Fruit fly (Drosophila melanogaster) whole organism, embryonic: Measurements from ENCODE around the gene CG13297.
A peak's percentile ranks its signal among the peaks of the same experiment; 100 is the strongest.

ENCODE experiments used
- Aef1 ChIP-seq: fragments of 200-800 bp; sonication (Bioruptor generic); IDR thresholded peaks from 3 replicates; pipeline ENCODE4 v1.3.6; 2022; ENCODE audit warnings: missing biosample characterization, missing genetic modification characterization
- Atf6 ChIP-seq: fragments of 200-800 bp; sonication (Bioruptor generic); IDR thresholded peaks from 2 replicates; pipeline ENCODE4 v1.3.6; 2022; ENCODE audit warnings: missing biosample characterization, missing genetic modification characterization
- CG10209 ChIP-seq: fragments of 200-800 bp; sonication (Bioruptor generic); optimal IDR thresholded peaks from 3 replicates; lab custom pipeline; 2017; ENCODE audit warnings: missing biosample characterization, mild to moderate bottlenecking, missing genetic modification characterization, missing genetic modification reagents
- CG12942 ChIP-seq: fragments of 200-800 bp; sonication (Bioruptor generic); optimal IDR thresholded peaks from 3 replicates; lab custom pipeline; 2016; ENCODE audit warnings: missing biosample characterization, missing genetic modification characterization
- CG1602 ChIP-seq: fragments of 200-800 bp; sonication (Bioruptor generic); optimal IDR thresholded peaks from 3 replicates; lab custom pipeline; 2016; ENCODE audit warnings: missing biosample characterization, missing genetic modification characterization
- CG16779 ChIP-seq: fragments of 200-800 bp; sonication (Bioruptor generic); IDR thresholded peaks from 2 replicates; pipeline ENCODE4 v1.3.6; 2022; ENCODE audit warnings: missing biosample characterization, missing genetic modification characterization
- CG16815 ChIP-seq: fragments of 200-800 bp; sonication (Bioruptor generic); optimal IDR thresholded peaks from 3 replicates; lab custom pipeline; 2017; ENCODE audit warnings: missing biosample characterization, mild to moderate bottlenecking, missing genetic modification characterization
- CG17612 ChIP-seq: fragments of 200-800 bp; sonication (Bioruptor generic); IDR thresholded peaks from 2 replicates; pipeline ENCODE4 v1.3.6; 2022; ENCODE audit warnings: missing biosample characterization, missing genetic modification characterization
- CG2202 ChIP-seq: fragments of 200-800 bp; sonication (Bioruptor generic); optimal IDR thresholded peaks from 2 replicates; lab custom pipeline; 2018; ENCODE audit warnings: missing biosample characterization, mild to moderate bottlenecking, missing genetic modification characterization
- CG30403 ChIP-seq: fragments of 200-800 bp; sonication (Bioruptor generic); optimal IDR thresholded peaks from 3 replicates; lab custom pipeline; 2016; ENCODE audit warnings: missing biosample characterization, missing genetic modification characterization
- CG3065 ChIP-seq: fragments of 200-800 bp; sonication (Bioruptor generic); optimal IDR thresholded peaks from 2 replicates; lab custom pipeline; 2016; ENCODE audit warnings: missing biosample characterization, missing genetic modification characterization
- CG33213 ChIP-seq: fragments of 200-800 bp; sonication (Bioruptor generic); optimal IDR thresholded peaks from 3 replicates; lab custom pipeline; 2016; ENCODE audit warnings: missing biosample characterization, missing genetic modification characterization
- CG4820 ChIP-seq: fragments of 200-800 bp; sonication (Bioruptor generic); optimal IDR thresholded peaks from 3 replicates; lab custom pipeline; 2016; ENCODE audit warnings: missing biosample characterization, missing genetic modification characterization
- CG8089 ChIP-seq: fragments of 200-800 bp; sonication (Bioruptor generic); optimal IDR thresholded peaks from 3 replicates; lab custom pipeline; 2016; ENCODE audit warnings: missing biosample characterization, missing genetic modification characterization
- CG8944 ChIP-seq: fragments of 200-800 bp; sonication (Bioruptor generic); optimal IDR thresholded peaks from 3 replicates; lab custom pipeline; 2016; ENCODE audit warnings: missing biosample characterization, missing genetic modification characterization
- CG9727 ChIP-seq: fragments of 200-800 bp; sonication (Bioruptor generic); optimal IDR thresholded peaks from 3 replicates; lab custom pipeline; 2017; ENCODE audit warnings: missing biosample characterization, mild to moderate bottlenecking, missing genetic modification characterization
- Dbx ChIP-seq: fragments of 200-800 bp; sonication (Bioruptor generic); IDR thresholded peaks from 3 replicates; pipeline ENCODE4 v1.3.6; 2022; ENCODE audit warnings: missing biosample characterization, missing genetic modification characterization
- Doc3 ChIP-seq: fragments of 200-800 bp; sonication (Bioruptor generic); IDR thresholded peaks from 3 replicates; pipeline ENCODE4 v1.3.6; 2022; ENCODE audit warnings: missing biosample characterization, missing genetic modification characterization; ENCODE audit not compliant: partially characterized antibody
- Elba2 ChIP-seq: fragments of 200-800 bp; sonication (Bioruptor generic); optimal IDR thresholded peaks from 3 replicates; lab custom pipeline; 2016; ENCODE audit warnings: missing biosample characterization, missing genetic modification characterization
- HLH3B ChIP-seq: fragments of 200-800 bp; sonication (Bioruptor generic); IDR thresholded peaks from 2 replicates; pipeline ENCODE4 v1.3.6; 2022; ENCODE audit warnings: missing biosample characterization, missing genetic modification characterization
- Hr3 ChIP-seq: fragments of 200-800 bp; sonication (Bioruptor generic); optimal IDR thresholded peaks from 3 replicates; lab custom pipeline; 2016; ENCODE audit warnings: missing biosample characterization, missing genetic modification characterization
- Hr78 ChIP-seq, 2 experiments: fragments of 200-800 bp in 1 of 2; fragments of >200 bp in 1 of 2; sonication (Bioruptor generic) in 1 of 2; optimal IDR thresholded peaks; 2 replicates each; lab custom pipeline; 2017 to 2019; ENCODE audit warnings: missing biosample characterization in 2 of 2, missing genetic modification characterization in 2 of 2, mild to moderate bottlenecking in 1 of 2, moderate library complexity in 1 of 2
- Kr ChIP-seq: fragments of 200-800 bp; sonication (Bioruptor generic); optimal IDR thresholded peaks from 2 replicates; lab custom pipeline; 2017; ENCODE audit warnings: missing biosample characterization, mild to moderate bottlenecking, missing genetic modification characterization
- MTF-1 ChIP-seq: fragments of 200-800 bp; sonication (Bioruptor generic); optimal IDR thresholded peaks from 2 replicates; lab custom pipeline; 2018; ENCODE audit warnings: missing biosample characterization, mild to moderate bottlenecking, missing genetic modification characterization, borderline replicate concordance
- Nf-YB ChIP-seq: fragments of 200-800 bp; sonication (Bioruptor generic); optimal IDR thresholded peaks from 3 replicates; lab custom pipeline; 2019; ENCODE audit warnings: missing biosample characterization, mild to moderate bottlenecking, missing genetic modification characterization, moderate library complexity
- Opbp ChIP-seq: fragments of 200-800 bp; sonication (Bioruptor generic); IDR thresholded peaks from 3 replicates; pipeline ENCODE4 v1.3.6; 2022; ENCODE audit warnings: missing biosample characterization, missing genetic modification characterization; ENCODE audit not compliant: partially characterized antibody
- Sox100B ChIP-seq: fragments of 200-800 bp; sonication (Bioruptor generic); optimal IDR thresholded peaks from 3 replicates; lab custom pipeline; 2018; ENCODE audit warnings: missing biosample characterization, mild to moderate bottlenecking, missing genetic modification characterization
- Usf ChIP-seq: fragments of 200-800 bp; sonication (Bioruptor generic); optimal IDR thresholded peaks from 2 replicates; lab custom pipeline; 2017; ENCODE audit warnings: missing genotype, missing biosample characterization, missing genetic modification characterization
- Xrp1 ChIP-seq: fragments of 200-800 bp; sonication (Bioruptor generic); IDR thresholded peaks from 2 replicates; pipeline ENCODE4 v1.3.6; 2022; ENCODE audit warnings: missing biosample characterization, missing genetic modification characterization
- ab ChIP-seq: fragments of 200-800 bp; sonication (Bioruptor generic); optimal IDR thresholded peaks from 2 replicates; lab custom pipeline; 2016; ENCODE audit warnings: missing biosample characterization, missing genetic modification characterization
- amos ChIP-seq: fragments of 200-800 bp; sonication (Bioruptor generic); IDR thresholded peaks from 2 replicates; pipeline ENCODE4 v1.3.6; 2022; ENCODE audit warnings: missing biosample characterization, missing genetic modification characterization; ENCODE audit not compliant: partially characterized antibody
- ase ChIP-seq: fragments of 200-800 bp; sonication (Bioruptor generic); IDR thresholded peaks from 3 replicates; pipeline ENCODE4 v1.3.6; 2022; ENCODE audit warnings: missing biosample characterization, missing genetic modification characterization
- ash1 ChIP-seq: fragments of 200-800 bp; sonication (Bioruptor generic); optimal IDR thresholded peaks from 2 replicates; lab custom pipeline; 2018; ENCODE audit warnings: missing biosample characterization, mild to moderate bottlenecking, missing genetic modification characterization
- chif ChIP-seq, 2 experiments: fragments of 200-800 bp; sonication (Bioruptor generic); optimal IDR thresholded peaks; 3 replicates each; lab custom pipeline; 2016; ENCODE audit warnings: missing biosample characterization in 2 of 2, missing genetic modification characterization in 2 of 2
- crol ChIP-seq: fragments of 200-800 bp; sonication (Bioruptor generic); IDR thresholded peaks from 2 replicates; pipeline ENCODE4 v1.3.6; 2022; ENCODE audit warnings: missing biosample characterization, missing genetic modification characterization
- da ChIP-seq: fragments of 200-800 bp; sonication (Bioruptor generic); optimal IDR thresholded peaks from 2 replicates; lab custom pipeline; 2016; ENCODE audit warnings: missing biosample characterization, missing genetic modification characterization
- dmrt99B ChIP-seq: fragments of 200-800 bp; sonication (Bioruptor generic); optimal IDR thresholded peaks from 2 replicates; lab custom pipeline; 2018; ENCODE audit warnings: missing biosample characterization, mild to moderate bottlenecking, missing genetic modification characterization, moderate library complexity
- gcm ChIP-seq: fragments of 200-800 bp; sonication (Bioruptor generic); optimal IDR thresholded peaks from 2 replicates; lab custom pipeline; 2019; ENCODE audit warnings: missing biosample characterization, mild to moderate bottlenecking, missing genetic modification characterization, moderate library complexity
- kni ChIP-seq: fragments of 200-800 bp; sonication (Bioruptor generic); optimal IDR thresholded peaks from 3 replicates; lab custom pipeline; 2017; ENCODE audit warnings: mild to moderate bottlenecking, missing biosample characterization, missing genetic modification reagents, missing genetic modification characterization
- p53 ChIP-seq: fragments of 200-800 bp; sonication (Bioruptor generic); optimal IDR thresholded peaks from 2 replicates; lab custom pipeline; 2016; ENCODE audit warnings: missing biosample characterization, missing genetic modification characterization
- pnt ChIP-seq: fragments of 200-800 bp; sonication (Bioruptor generic); optimal IDR thresholded peaks from 3 replicates; lab custom pipeline; 2016; ENCODE audit warnings: missing biosample characterization, missing genetic modification characterization
- pum ChIP-seq: fragments of 200-800 bp; sonication (Bioruptor generic); optimal IDR thresholded peaks from 2 replicates; lab custom pipeline; 2016; ENCODE audit warnings: missing biosample characterization, missing genetic modification characterization
- pzg ChIP-seq: fragments of 200-800 bp; sonication (Bioruptor generic); optimal IDR thresholded peaks from 3 replicates; lab custom pipeline; 2018; ENCODE audit warnings: missing biosample characterization, mild to moderate bottlenecking, missing genetic modification characterization, moderate library complexity
- sens ChIP-seq: fragments of 200-800 bp; sonication (Bioruptor generic); peaks from one replicate; lab custom pipeline; 2016; ENCODE audit warnings: missing biosample characterization, missing genetic modification characterization
- sim ChIP-seq: fragments of 200-800 bp; sonication (Bioruptor generic); IDR thresholded peaks from 2 replicates; pipeline ENCODE4 v1.3.6; 2022; ENCODE audit warnings: missing biosample characterization, missing genetic modification characterization
- sna ChIP-seq: fragments of 200-800 bp; sonication (Bioruptor generic); IDR thresholded peaks from 2 replicates; pipeline ENCODE4 v1.3.6; 2022; ENCODE audit warnings: missing biosample characterization, missing genetic modification characterization; ENCODE audit not compliant: partially characterized antibody
- so ChIP-seq: fragments of 200-800 bp; sonication (Bioruptor generic); IDR thresholded peaks from 3 replicates; pipeline ENCODE4 v1.3.6; 2022; ENCODE audit warnings: missing biosample characterization, missing genetic modification characterization
- sr ChIP-seq: fragments of 200-800 bp; sonication (Bioruptor generic); IDR thresholded peaks from 3 replicates; pipeline ENCODE4 v1.3.6; 2022; ENCODE audit warnings: missing biosample characterization, missing genetic modification characterization
- tio ChIP-seq: fragments of 200-800 bp; sonication (Bioruptor generic); optimal IDR thresholded peaks from 2 replicates; lab custom pipeline; 2017; ENCODE audit warnings: missing biosample characterization, missing genetic modification characterization, inconsistent platforms
- trem ChIP-seq: fragments of 200-800 bp; optimal IDR thresholded peaks from 3 replicates; lab custom pipeline; 2019; ENCODE audit warnings: missing biosample characterization, mild to moderate bottlenecking, missing genetic modification characterization, moderate library complexity

Gene CG13297

dm6 chr3L:6157327-6158032, at the start of gene CG13297 (continued):
- TF ChIP-seq CG1602 (GFP tag; lab: Kevin White, UChicago) (peak; percentile 13), ash1 (GFP tag; lab: Kevin White, UChicago) (no peak), tio (GFP tag; lab: Kevin White, UChicago) (peak; percentile 32), dmrt99B (peak; percentile 88), CG12942 (no peak), sr (GFP tag; lab: Robert Waterston, UW) (no peak), sim (GFP tag; lab: Robert Waterston, UW) (no peak), so (no peak), CG16779 (GFP tag; lab: Robert Waterston, UW) (no peak), Nf-YB (GFP tag; lab: Kevin White, UChicago) (no peak), CG8089 (GFP tag; lab: Kevin White, UChicago) (no peak), CG17612 (GFP tag; lab: Robert Waterston, UW) (no peak), ab (GFP tag; lab: Kevin White, UChicago) (no peak), Opbp (no peak), Elba2 (GFP tag; lab: Kevin White, UChicago) (no peak), CG30403 (GFP tag; lab: Kevin White, UChicago) (peak; percentile 56), Kr (no peak), CG10209 (GFP tag; lab: Kevin White, UChicago) (peak; percentile 33), Aef1 (GFP tag; lab: Robert Waterston, UW) (peak; percentile 48; the same call in 2 of the 3 replicates), da (GFP tag; lab: Kevin White, UChicago) (no peak), trem (tag; lab: Kevin White, UChicago) (peak; percentile 33), Usf (GFP tag; lab: Kevin White, UChicago) (no peak), Xrp1 (GFP tag; lab: Robert Waterston, UW) (peak; percentile 33; the same call in 1 of the 2 replicates), Hr3 (GFP tag; lab: Kevin White, UChicago) (peak; percentile 10), CG3065 (no peak), pum (no peak), MTF-1 (GFP tag; lab: Kevin White, UChicago) (no peak), Atf6 (GFP tag; lab: Robert Waterston, UW) (no peak), gcm (peak; percentile 32), sens (GFP tag; lab: Kevin White, UChicago) (peak; percentile 76), ase (peak; percentile 54; the same call in 1 of the 3 replicates), Doc3 (GFP tag; lab: Robert Waterston, UW) (no peak), CG9727 (GFP tag; lab: Kevin White, UChicago) (no peak), pnt (no peak), Hr78 (GFP tag; optimal IDR thresholded peaks at IDR 0.05; lab: Kevin White, UChicago) (peak in 1 of 2 experiments; percentile 76), HLH3B (GFP tag; lab: Robert Waterston, UW) (peak; percentile 62), p53 (no peak), crol (GFP tag; lab: Robert Waterston, UW) (no peak), kni (GFP tag; lab: Kevin White, UChicago) (no peak), CG33213 (GFP tag; lab: Kevin White, UChicago) (no peak), CG2202 (tag; lab: Kevin White, UChicago) (no peak), CG4820 (GFP tag; lab: Kevin White, UChicago) (peak; percentile 32), pzg (GFP tag; lab: Kevin White, UChicago) (no peak), CG8944 (GFP tag; lab: Kevin White, UChicago) (no peak), chif (GFP tag; optimal IDR thresholded peaks at IDR 0.05; lab: Kevin White, UChicago) (peak in 1 of 2 experiments; percentile 8), CG16815 (GFP tag; lab: Kevin White, UChicago) (no peak), Dbx (no peak), amos (no peak), Sox100B (peak; percentile 84), sna (no peak)
